Fruit fly (Drosophila melanogaster): Measurements from ENCODE around the gene Use1.

DNA sequence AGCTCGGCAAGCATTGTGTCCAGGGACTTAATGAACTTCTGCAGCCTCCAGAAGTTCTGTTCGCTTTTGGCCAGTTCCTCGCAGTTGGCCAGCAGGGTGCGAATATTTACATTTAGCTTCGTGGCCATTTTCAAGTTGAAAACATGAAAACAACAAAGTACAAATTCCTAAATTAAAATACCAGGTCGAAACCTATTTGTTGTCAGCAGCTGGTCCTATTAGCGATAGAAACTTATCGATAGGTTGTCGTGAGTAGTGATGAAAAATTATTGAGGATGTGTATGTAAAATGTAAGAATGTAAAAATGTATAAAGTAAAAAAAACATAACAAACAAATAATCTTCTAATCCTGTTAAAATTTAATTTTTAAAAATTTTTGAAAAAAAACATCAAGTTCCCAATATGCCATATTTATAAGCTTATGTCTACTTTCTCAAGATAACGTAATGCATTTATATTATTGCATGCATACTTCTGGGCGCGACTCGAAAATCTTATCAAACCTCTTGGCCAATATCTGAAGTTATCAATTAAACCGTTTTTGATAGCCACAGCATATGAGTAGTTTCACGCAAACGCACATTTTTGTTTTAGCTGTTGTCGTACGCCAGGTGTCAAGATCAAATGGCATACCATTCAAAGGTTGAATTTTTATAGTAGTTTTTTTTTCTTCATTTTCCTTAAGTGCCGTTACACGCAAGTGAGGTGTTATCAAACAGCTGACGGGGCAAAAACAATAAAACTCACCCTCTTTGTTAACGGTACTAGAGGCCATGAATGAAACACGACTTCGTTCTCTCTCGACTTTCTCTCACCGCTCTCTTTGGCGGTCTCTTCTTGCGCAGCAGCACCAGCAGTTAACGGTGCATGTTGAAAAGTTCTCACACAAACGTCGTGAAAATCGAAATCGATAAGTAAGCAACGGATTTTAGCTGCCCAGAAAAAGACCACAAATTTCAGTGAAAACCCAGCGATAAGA, at the start of gene Use1, which contains the start of gene nwk:
- TF ChIP-seq CTCF (optimal IDR thresholded peaks at IDR 0.05): peak in 1 of 2 experiments; percentile 32
- TF ChIP-seq CG8478 (optimal IDR thresholded peaks at IDR 0.05): no peak
